Worm (Caenorhabditis elegans): ENCODE results near the gene F58F12.2.

F58F12.2 gene

ce11 chrII:6407279-6407678 is 19.4 kb upstream of the F58F12.2 start, which contains the start of gene spp-11:
Gene spp-11, minus strand, starts transcription at chrII:6407379.
- no peak for TF ChIP-seq peb-1 (tag; optimal IDR thresholded peaks at IDR 0.05)
- TF ChIP-seq sma-9 (GFP tag; optimal IDR thresholded peaks at IDR 0.05) = no peak
- TF ChIP-seq sma-9 (tag; optimal IDR thresholded peaks at IDR 0.05) = no peak
- no peak for TF ChIP-seq egl-27 (tag; optimal IDR thresholded peaks at IDR 0.05)
- no peak for TF ChIP-seq nhr-10 (tag; optimal IDR thresholded peaks at IDR 0.05)
- no peak for TF ChIP-seq zag-1 (tag; optimal IDR thresholded peaks at IDR 0.05)
- TF ChIP-seq ztf-4 (tag; optimal IDR thresholded peaks at IDR 0.05) = no peak
- TF ChIP-seq nhr-6 (tag; optimal IDR thresholded peaks at IDR 0.05) = no peak
- TF ChIP-seq ZK546.5 (tag; optimal IDR thresholded peaks at IDR 0.05) = no peak
- TF ChIP-seq nhr-11 (tag; optimal IDR thresholded peaks at IDR 0.05) = no peak
- TF ChIP-seq unc-62 (GFP tag; optimal IDR thresholded peaks at IDR 0.05) = no peak
- TF ChIP-seq ceh-16 (tag; optimal IDR thresholded peaks at IDR 0.05) = no peak
- TF ChIP-seq mdl-1 (tag; optimal IDR thresholded peaks at IDR 0.05) = no peak

ce11 chrII:6403233-6403632 is 15.4 kb upstream of the F58F12.2 start, which contains the start of gene T25D10.1:
Gene T25D10.1, plus strand, starts transcription at chrII:6403401.
- TF ChIP-seq fos-1 (tag; optimal IDR thresholded peaks at IDR 0.05) (no peak), nhr-10 (tag; optimal IDR thresholded peaks at IDR 0.05) (no peak), lin-13 (GFP tag; optimal IDR thresholded peaks at IDR 0.05) (no peak), ztf-4 (tag; optimal IDR thresholded peaks at IDR 0.05) (no peak), lin-39 (tag; optimal IDR thresholded peaks at IDR 0.05) (no peak), F13H6.1 (tag; optimal IDR thresholded peaks at IDR 0.05) (no peak), dmd-4 (tag; optimal IDR thresholded peaks at IDR 0.05) (no peak), ceh-16 (tag; optimal IDR thresholded peaks at IDR 0.05) (no peak), C34F6.9 (tag; optimal IDR thresholded peaks at IDR 0.05) (no peak), nhr-12 (tag; optimal IDR thresholded peaks at IDR 0.05) (no peak), unc-62 (GFP tag; optimal IDR thresholded peaks at IDR 0.05) (no peak), mab-5 (tag; optimal IDR thresholded peaks at IDR 0.05) (no peak), mbf-1 (tag; optimal IDR thresholded peaks at IDR 0.05) (no peak), mdl-1 (tag; optimal IDR thresholded peaks at IDR 0.05) (no peak), nhr-11 (tag; optimal IDR thresholded peaks at IDR 0.05) (no peak), nhr-21 (tag; optimal IDR thresholded peaks at IDR 0.05) (no peak), egl-27 (tag; optimal IDR thresholded peaks at IDR 0.05) (no peak), gmeb-1 (tag; optimal IDR thresholded peaks at IDR 0.05) (no peak)

- TF ChIP-seq lin-11 (tag; optimal IDR thresholded peaks at IDR 0.05) = no peak
- no peak for TF ChIP-seq ZK546.5 (tag; optimal IDR thresholded peaks at IDR 0.05)
- no peak for TF ChIP-seq crh-2 (tag; optimal IDR thresholded peaks at IDR 0.05)
- no peak for TF ChIP-seq nhr-23 (tag; optimal IDR thresholded peaks at IDR 0.05)
These were observed 13.8 kb upstream of the F58F12.2 start, which contains the start of gene btb-2 for ce11 chrII:6401649-6402048. Gene btb-2, plus strand, starts transcription at chrII:6401949.

DNA sequence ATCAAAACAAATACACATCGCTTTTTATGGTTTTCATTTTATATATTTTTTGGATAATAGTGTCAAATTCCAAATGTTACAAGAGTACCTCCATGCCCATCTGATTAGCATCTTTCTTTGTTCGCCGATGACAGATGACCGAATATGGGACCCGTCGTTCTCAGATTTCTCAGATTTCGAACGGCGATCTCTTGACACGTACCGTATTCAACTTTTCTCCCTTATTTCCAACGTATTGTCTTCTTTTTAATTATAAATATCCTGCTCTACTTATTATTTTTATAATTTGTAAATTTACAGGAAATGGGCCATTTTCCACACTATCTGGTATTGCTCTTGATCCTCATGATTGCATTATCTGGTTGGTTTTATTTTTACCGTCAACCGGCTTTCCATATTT is 10.6 kb upstream of the F58F12.2 start, which contains the start of gene zig-10:
Gene zig-10, plus strand, starts transcription at position 301 of the 400 bp plus-strand sequence.
- TF ChIP-seq nhr-237 (tag; optimal IDR thresholded peaks at IDR 0.05) = no peak
- no peak for TF ChIP-seq ztf-4 (tag; optimal IDR thresholded peaks at IDR 0.05)
- no peak for TF ChIP-seq ama-1 (optimal IDR thresholded peaks at IDR 0.05)
- no peak for TF ChIP-seq mbf-1 (tag; optimal IDR thresholded peaks at IDR 0.05)
- TF ChIP-seq fos-1 (tag; optimal IDR thresholded peaks at IDR 0.05) = no peak
- no peak for TF ChIP-seq nhr-12 (tag; optimal IDR thresholded peaks at IDR 0.05)
- TF ChIP-seq unc-39 (tag; optimal IDR thresholded peaks at IDR 0.05) = no peak
- no peak for TF ChIP-seq ZK546.5 (tag; optimal IDR thresholded peaks at IDR 0.05)
- no peak for TF ChIP-seq dmd-4 (tag; optimal IDR thresholded peaks at IDR 0.05)
- no peak for TF ChIP-seq nhr-77 (tag; optimal IDR thresholded peaks at IDR 0.05)
- TF ChIP-seq nhr-21 (tag; optimal IDR thresholded peaks at IDR 0.05) = no peak
- no peak for TF ChIP-seq sem-4 (tag; optimal IDR thresholded peaks at IDR 0.05)
- TF ChIP-seq unc-62 (GFP tag; optimal IDR thresholded peaks at IDR 0.05) = no peak
- no peak for TF ChIP-seq elt-3 (tag; optimal IDR thresholded peaks at IDR 0.05)
- no peak for TF ChIP-seq lsy-2 (tag; optimal IDR thresholded peaks at IDR 0.05)
- no peak for TF ChIP-seq ceh-82 (tag; optimal IDR thresholded peaks at IDR 0.05)
- TF ChIP-seq F13H6.1 (tag; optimal IDR thresholded peaks at IDR 0.05) = no peak
- no peak for TF ChIP-seq crh-2 (tag; optimal IDR thresholded peaks at IDR 0.05)
- TF ChIP-seq ztf-1 (GFP tag; conservative IDR thresholded peaks at IDR 0.05) = no peak
- TF ChIP-seq peb-1 (tag; optimal IDR thresholded peaks at IDR 0.05) = no peak

DNA sequence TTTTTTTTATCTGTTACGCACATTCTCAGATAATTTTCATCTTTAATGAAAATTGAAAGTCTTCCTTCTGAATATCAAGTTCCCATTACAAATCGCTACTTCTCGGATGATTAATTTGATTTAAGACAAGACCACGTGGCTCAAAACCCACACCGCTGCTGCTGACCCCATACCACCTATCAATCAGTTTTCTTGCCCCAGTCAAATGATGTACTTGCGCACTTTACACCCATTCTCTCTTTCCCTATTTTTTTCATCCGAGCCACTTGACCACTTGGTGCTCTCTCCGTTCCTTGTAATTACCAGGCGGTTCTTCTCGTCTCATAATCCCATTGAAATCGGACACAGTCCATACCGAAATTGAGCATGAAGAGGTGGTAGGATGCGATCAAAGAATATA is 6.2 kb upstream of the F58F12.2 start:
- TF ChIP-seq nhr-23 (tag; optimal IDR thresholded peaks at IDR 0.05) (no peak), fos-1 (tag; optimal IDR thresholded peaks at IDR 0.05) (no peak), ztf-4 (tag; optimal IDR thresholded peaks at IDR 0.05) (no peak), zag-1 (tag; optimal IDR thresholded peaks at IDR 0.05) (no peak), elt-1 (tag; optimal IDR thresholded peaks at IDR 0.05) (no peak), F13H6.1 (tag; optimal IDR thresholded peaks at IDR 0.05) (no peak), unc-62 (GFP tag; optimal IDR thresholded peaks at IDR 0.05) (no peak), nhr-25 (tag; optimal IDR thresholded peaks at IDR 0.05) (no peak), unc-55 (GFP tag; optimal IDR thresholded peaks at IDR 0.05) (no peak), snpc-4 (tag; optimal IDR thresholded peaks at IDR 0.05) (no peak), sma-3 (GFP tag; optimal IDR thresholded peaks at IDR 0.05) (no peak), skn-1 (tag; optimal IDR thresholded peaks at IDR 0.05) (no peak), mbf-1 (tag; optimal IDR thresholded peaks at IDR 0.05) (no peak)

Measured in whole organism, L2 larva.